Worm (Caenorhabditis elegans) whole organism, mixed stage, embryonic: ENCODE measurements around the gene acdh-12.

ENCODE experiments used
- M03D4.4 ChIP-seq: sonication (generic microtip); optimal IDR thresholded peaks from 2 replicates; lab custom pipeline; 2017; ENCODE audit warnings: mild to moderate bottlenecking, missing genetic modification characterization, missing compliant biosample characterization
- blmp-1 ChIP-seq: fragments of 150-350 bp; optimal IDR thresholded peaks from 2 replicates; lab custom pipeline; 2014; ENCODE audit warnings: missing biosample characterization, missing genetic modification characterization
- ceh-39 ChIP-seq: fragments of 150-350 bp; optimal IDR thresholded peaks from 2 replicates; lab custom pipeline; 2014; ENCODE audit warnings: missing biosample characterization, missing genetic modification characterization
- ceh-43 ChIP-seq: fragments of 200-800 bp; sonication (Bioruptor generic); optimal IDR thresholded peaks from 2 replicates; lab custom pipeline; 2018; ENCODE audit warnings: mild to moderate bottlenecking, missing genetic modification characterization, moderate library complexity, missing compliant biosample characterization
- ces-1 ChIP-seq: fragments of 150-350 bp; optimal IDR thresholded peaks from 2 replicates; lab custom pipeline; 2014; ENCODE audit warnings: missing biosample characterization, missing genetic modification reagents, missing genetic modification characterization
- mab-5 ChIP-seq: fragments of 150-350 bp; optimal IDR thresholded peaks from 2 replicates; lab custom pipeline; 2014; ENCODE audit warnings: missing biosample characterization, missing genetic modification characterization
- nhr-12 ChIP-seq: fragments of 150-350 bp; optimal IDR thresholded peaks from 2 replicates; lab custom pipeline; 2014; ENCODE audit warnings: missing biosample characterization, missing genetic modification characterization
- nhr-28 ChIP-seq: fragments of 150-350 bp; optimal IDR thresholded peaks from 2 replicates; lab custom pipeline; 2014; ENCODE audit warnings: missing biosample characterization, missing genetic modification characterization
- nhr-76 ChIP-seq: sonication (generic microtip); optimal IDR thresholded peaks from 2 replicates; lab custom pipeline; 2017; ENCODE audit warnings: missing biosample characterization, missing genetic modification characterization
- snpc-4 ChIP-seq: fragments of 150-350 bp; optimal IDR thresholded peaks from 2 replicates; lab custom pipeline; 2014; ENCODE audit warnings: missing biosample characterization, missing genetic modification characterization
- unc-62 ChIP-seq: fragments of 150-350 bp; optimal IDR thresholded peaks from 2 replicates; lab custom pipeline; 2014; ENCODE audit warnings: missing biosample characterization, missing genetic modification reagents, missing genetic modification characterization

- no peak for TF ChIP-seq nhr-12 (tag; lab: Kevin White, UChicago)
- TF ChIP-seq ceh-43 = no peak
- TF ChIP-seq blmp-1 = no peak
- no peak for TF ChIP-seq nhr-28
- TF ChIP-seq nhr-76 = no peak
- TF ChIP-seq unc-62 (GFP tag; lab: Kevin White, UChicago) = no peak
- no peak for TF ChIP-seq ceh-39 (tag; lab: Kevin White, UChicago)
- no peak for TF ChIP-seq snpc-4 (tag; lab: Kevin White, UChicago)
- no peak for TF ChIP-seq M03D4.4 (tag; lab: Kevin White, UChicago)
- no peak for TF ChIP-seq mab-5 (tag; lab: Kevin White, UChicago)
- TF ChIP-seq ces-1 = no peak
These were observed 41.5 kb upstream of the acdh-12 start for ce11 chrII:7236937-7237336.
